Fruit fly (Drosophila melanogaster) whole organism, prepupa: ENCODE measurements around the gene Acsf2.

Experiments
- Met ChIP-seq: fragments of 200-800 bp; sonication (Bioruptor generic); optimal IDR thresholded peaks from 3 replicates; lab custom pipeline; 2016; ENCODE audit warnings: missing biosample characterization, missing genetic modification characterization
- svp ChIP-seq: fragments of 200-800 bp; sonication (Bioruptor generic); peaks from one replicate; lab custom pipeline; 2016; ENCODE audit warnings: missing biosample characterization, missing genetic modification characterization

DNA sequence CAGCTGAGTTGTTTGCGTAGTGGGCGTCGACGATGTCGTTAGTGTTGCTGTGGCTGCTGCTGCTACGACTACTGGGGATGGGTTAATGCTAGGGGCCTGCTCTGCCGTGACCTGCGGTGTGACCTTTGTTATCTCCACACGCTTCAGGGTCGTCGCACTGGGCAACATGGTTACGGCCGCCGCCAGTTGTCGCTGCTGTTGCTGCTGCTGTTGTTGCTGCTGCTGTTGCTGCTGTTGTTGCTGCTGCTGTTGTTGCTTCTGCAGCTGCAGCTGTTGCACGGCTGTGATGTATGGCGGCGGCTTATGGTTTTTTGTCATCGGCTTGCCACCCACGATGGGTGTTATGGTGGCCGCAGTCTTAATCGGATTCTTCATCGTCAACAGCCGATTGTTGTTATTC lies 22.0 kb downstream of the Acsf2 start:
- TF ChIP-seq svp (peak; percentile 61), Met (GFP tag; lab: Kevin White, UChicago) (no peak)
